Fruit fly (Drosophila melanogaster) whole organism, embryonic: ENCODE measurements around the gene Npc2f.

Experiments used
- B-H2 ChIP-seq: fragments of 200-800 bp; sonication (Bioruptor generic); optimal IDR thresholded peaks from 2 replicates; lab custom pipeline; 2018; ENCODE audit warnings: missing biosample characterization, mild to moderate bottlenecking, missing genetic modification characterization
- Bgb ChIP-seq: fragments of 200-800 bp; sonication (Bioruptor generic); IDR thresholded peaks from 2 replicates; pipeline ENCODE4 v1.3.6; 2022; ENCODE audit warnings: missing biosample characterization, missing genetic modification characterization; ENCODE audit not compliant: partially characterized antibody
- BtbVII ChIP-seq: fragments of 200-800 bp; sonication (Bioruptor generic); optimal IDR thresholded peaks from 3 replicates; lab custom pipeline; 2017; ENCODE audit warnings: missing biosample characterization, mild to moderate bottlenecking, missing genetic modification characterization
- CG10267 ChIP-seq: fragments of 200-800 bp; sonication (Bioruptor generic); optimal IDR thresholded peaks from 2 replicates; lab custom pipeline; 2018; ENCODE audit warnings: missing biosample characterization, mild to moderate bottlenecking, missing genetic modification characterization, moderate library complexity
- CG12236 ChIP-seq: fragments of 200-800 bp; sonication (Bioruptor generic); optimal IDR thresholded peaks from 2 replicates; lab custom pipeline; 2016; ENCODE audit warnings: missing biosample characterization, missing genetic modification characterization
- CG12744 ChIP-seq: fragments of 200-800 bp; sonication (Bioruptor generic); optimal IDR thresholded peaks from 2 replicates; lab custom pipeline; 2016; ENCODE audit warnings: missing biosample characterization, missing genetic modification characterization
- CG13775 ChIP-seq: fragments of 200-800 bp; sonication (Bioruptor generic); optimal IDR thresholded peaks from 3 replicates; lab custom pipeline; 2017; ENCODE audit warnings: missing biosample characterization, mild to moderate bottlenecking, missing genetic modification characterization
- CG14014 ChIP-seq: fragments of 200-800 bp; sonication (Bioruptor generic); IDR thresholded peaks from 2 replicates; pipeline ENCODE4 v1.3.6; 2022; ENCODE audit warnings: missing biosample characterization, missing genetic modification characterization
- CG15269 ChIP-seq: fragments of 200-800 bp; sonication (Bioruptor generic); optimal IDR thresholded peaks from 2 replicates; lab custom pipeline; 2018; ENCODE audit warnings: missing biosample characterization, mild to moderate bottlenecking, missing genetic modification characterization, moderate library complexity
- CG1603 ChIP-seq: fragments of 200-800 bp; sonication (Bioruptor generic); optimal IDR thresholded peaks from 2 replicates; lab custom pipeline; 2019; ENCODE audit warnings: missing biosample characterization, mild to moderate bottlenecking, missing genetic modification characterization, moderate library complexity
- CG16813 ChIP-seq: fragments of 200-800 bp; sonication (Bioruptor generic); IDR thresholded peaks from 3 replicates; pipeline ENCODE4 v1.3.6; 2022; ENCODE audit warnings: missing biosample characterization, missing genetic modification characterization; ENCODE audit not compliant: partially characterized antibody
- CG17612 ChIP-seq: fragments of 200-800 bp; sonication (Bioruptor generic); IDR thresholded peaks from 2 replicates; pipeline ENCODE4 v1.3.6; 2022; ENCODE audit warnings: missing biosample characterization, missing genetic modification characterization
- CG1832 ChIP-seq: fragments of 200-800 bp; sonication (Bioruptor generic); optimal IDR thresholded peaks from 2 replicates; lab custom pipeline; 2017; ENCODE audit warnings: missing biosample characterization, mild to moderate bottlenecking, missing genetic modification characterization, inconsistent platforms
- CG2678 ChIP-seq: fragments of 200-800 bp; sonication (Bioruptor generic); optimal IDR thresholded peaks from 3 replicates; lab custom pipeline; 2019; ENCODE audit warnings: missing biosample characterization, mild to moderate bottlenecking, missing genetic modification characterization, moderate library complexity
- CG33213 ChIP-seq: fragments of 200-800 bp; sonication (Bioruptor generic); optimal IDR thresholded peaks from 3 replicates; lab custom pipeline; 2016; ENCODE audit warnings: missing biosample characterization, missing genetic modification characterization
- CG42726 ChIP-seq: fragments of 200-800 bp; sonication (Bioruptor generic); IDR thresholded peaks from 2 replicates; pipeline ENCODE4 v1.3.6; 2022; ENCODE audit warnings: missing biosample characterization, missing genetic modification characterization; ENCODE audit not compliant: partially characterized antibody
- CG4404 ChIP-seq: fragments of 200-800 bp; sonication (Bioruptor generic); IDR thresholded peaks from 2 replicates; pipeline ENCODE4 v1.3.6; 2022; ENCODE audit warnings: missing biosample characterization, missing genetic modification characterization
- CG7271 ChIP-seq: fragments of 200-800 bp; sonication (Bioruptor generic); optimal IDR thresholded peaks from 2 replicates; lab custom pipeline; 2018; ENCODE audit warnings: missing biosample characterization, mild to moderate bottlenecking, missing genetic modification characterization, moderate library complexity
- CG7928 ChIP-seq: fragments of 200-800 bp; sonication (Bioruptor generic); optimal IDR thresholded peaks from 2 replicates; lab custom pipeline; 2017; ENCODE audit warnings: missing biosample characterization, mild to moderate bottlenecking, missing genetic modification characterization
- CG8089 ChIP-seq: fragments of 200-800 bp; sonication (Bioruptor generic); optimal IDR thresholded peaks from 3 replicates; lab custom pipeline; 2016; ENCODE audit warnings: missing biosample characterization, missing genetic modification characterization
- CG8359 ChIP-seq: fragments of 200-800 bp; sonication (Bioruptor generic); optimal IDR thresholded peaks from 2 replicates; lab custom pipeline; 2017; ENCODE audit warnings: missing biosample characterization, mild to moderate bottlenecking, missing genetic modification characterization, borderline replicate concordance
- Camta ChIP-seq: fragments of 200-800 bp; sonication (Bioruptor generic); optimal IDR thresholded peaks from 2 replicates; lab custom pipeline; 2016; ENCODE audit warnings: missing biosample characterization, missing genetic modification characterization
- E2f2 ChIP-seq: fragments of 200-800 bp; sonication (Bioruptor generic); IDR thresholded peaks from 2 replicates; pipeline ENCODE4 v1.3.6; 2022; ENCODE audit warnings: missing biosample characterization, missing genetic modification characterization
- ERR ChIP-seq: fragments of 200-800 bp; sonication (Bioruptor generic); optimal IDR thresholded peaks from 2 replicates; lab custom pipeline; 2016; ENCODE audit warnings: missing biosample characterization, missing genetic modification characterization
- Fer3 ChIP-seq: fragments of 200-800 bp; sonication (Bioruptor generic); optimal IDR thresholded peaks from 2 replicates; lab custom pipeline; 2018; ENCODE audit warnings: missing biosample characterization, mild to moderate bottlenecking, missing genetic modification characterization, moderate library complexity
- GATAe ChIP-seq: fragments of 200-800 bp; sonication (Bioruptor generic); conservative IDR thresholded peaks from 2 replicates; pipeline ENCODE4 v1.3.6; 2022; ENCODE audit warnings: missing biosample characterization, missing genetic modification characterization
- H2.0 ChIP-seq: fragments of 200-800 bp; sonication (Bioruptor generic); IDR thresholded peaks from 2 replicates; pipeline ENCODE4 v1.3.6; 2022; ENCODE audit warnings: missing biosample characterization, missing genetic modification characterization
- HHEX ChIP-seq: fragments of 200-800 bp; sonication (Bioruptor generic); optimal IDR thresholded peaks from 3 replicates; lab custom pipeline; 2017; ENCODE audit warnings: missing biosample characterization, mild to moderate bottlenecking, missing genetic modification characterization, missing genetic modification reagents
- HLH3B ChIP-seq: fragments of 200-800 bp; sonication (Bioruptor generic); IDR thresholded peaks from 2 replicates; pipeline ENCODE4 v1.3.6; 2022; ENCODE audit warnings: missing biosample characterization, missing genetic modification characterization
- Jarid2 ChIP-seq: fragments of 200-800 bp; sonication (Bioruptor generic); optimal IDR thresholded peaks from 3 replicates; lab custom pipeline; 2017; ENCODE audit warnings: mild to moderate bottlenecking, missing biosample characterization, missing genetic modification reagents, missing genetic modification characterization
- Nf-YA ChIP-seq: fragments of 200-800 bp; sonication (Bioruptor generic); IDR thresholded peaks from 2 replicates; pipeline ENCODE4 v1.3.6; 2022; ENCODE audit warnings: missing biosample characterization, missing genetic modification characterization
- Oli ChIP-seq: fragments of 200-800 bp; sonication (Bioruptor generic); optimal IDR thresholded peaks from 2 replicates; lab custom pipeline; 2018; ENCODE audit warnings: missing biosample characterization, mild to moderate bottlenecking, missing genetic modification characterization, moderate library complexity
- Side ChIP-seq: fragments of 200-800 bp; sonication (Bioruptor generic); optimal IDR thresholded peaks from 2 replicates; lab custom pipeline; 2016; ENCODE audit warnings: missing biosample characterization, missing genetic modification characterization
- Xrp1 ChIP-seq: fragments of 200-800 bp; sonication (Bioruptor generic); IDR thresholded peaks from 2 replicates; pipeline ENCODE4 v1.3.6; 2022; ENCODE audit warnings: missing biosample characterization, missing genetic modification characterization
- abd-A ChIP-seq: fragments of 200-800 bp; sonication (Bioruptor generic); optimal IDR thresholded peaks from 3 replicates; lab custom pipeline; 2019; ENCODE audit warnings: missing biosample characterization, mild to moderate bottlenecking, missing genetic modification characterization, moderate library complexity
- ase ChIP-seq: fragments of 200-800 bp; sonication (Bioruptor generic); IDR thresholded peaks from 3 replicates; pipeline ENCODE4 v1.3.6; 2022; ENCODE audit warnings: missing biosample characterization, missing genetic modification characterization
- bcd ChIP-seq: fragments of 200-800 bp; sonication (Bioruptor generic); optimal IDR thresholded peaks from 2 replicates; lab custom pipeline; 2017; ENCODE audit warnings: missing biosample characterization, mild to moderate bottlenecking, missing genetic modification characterization
- crp ChIP-seq, 2 experiments: fragments of 200-800 bp; sonication (Bioruptor generic); optimal IDR thresholded peaks; 2 replicates in 1 of 2; 3 replicates in 1 of 2; lab custom pipeline; 2017; ENCODE audit warnings: missing biosample characterization in 2 of 2, missing genetic modification characterization in 2 of 2, mild to moderate bottlenecking in 1 of 2, moderate library complexity in 1 of 2
- dmrt11E ChIP-seq: fragments of 200-800 bp; sonication (Bioruptor generic); optimal IDR thresholded peaks from 3 replicates; lab custom pipeline; 2018; ENCODE audit warnings: missing biosample characterization, mild to moderate bottlenecking, missing genetic modification characterization, moderate library complexity
- eve ChIP-seq, 2 experiments: fragments of >200 bp; optimal IDR thresholded peaks; 2 replicates each; lab custom pipeline; 2017; ENCODE audit warnings: missing biosample characterization in 2 of 2, missing genetic modification characterization in 2 of 2
- ewg ChIP-seq: fragments of 200-800 bp; sonication (Bioruptor generic); optimal IDR thresholded peaks from 3 replicates; lab custom pipeline; 2017; ENCODE audit warnings: mild to moderate bottlenecking, missing biosample characterization, missing genetic modification reagents, missing genetic modification characterization
- gce ChIP-seq: fragments of 200-800 bp; sonication (Bioruptor generic); IDR thresholded peaks from 3 replicates; pipeline ENCODE4 v1.3.6; 2022; ENCODE audit warnings: missing biosample characterization, missing genetic modification characterization
- gem ChIP-seq: fragments of 200-800 bp; sonication (Bioruptor generic); optimal IDR thresholded peaks from 2 replicates; lab custom pipeline; 2019; ENCODE audit warnings: missing biosample characterization, mild to moderate bottlenecking, missing genetic modification characterization, moderate library complexity
- pho ChIP-seq: fragments of 200-800 bp; sonication (Bioruptor generic); optimal IDR thresholded peaks from 2 replicates; lab custom pipeline; 2016; ENCODE audit warnings: missing biosample characterization, missing genetic modification characterization
- salm ChIP-seq: fragments of 200-800 bp; sonication (Bioruptor generic); optimal IDR thresholded peaks from 2 replicates; lab custom pipeline; 2018; ENCODE audit warnings: missing biosample characterization, mild to moderate bottlenecking, missing genetic modification characterization
- scrt ChIP-seq: fragments of 200-800 bp; sonication (Bioruptor generic); optimal IDR thresholded peaks from 2 replicates; lab custom pipeline; 2018; ENCODE audit warnings: missing biosample characterization, mild to moderate bottlenecking, missing genetic modification characterization, moderate library complexity
- shn ChIP-seq: fragments of 200-800 bp; sonication (Bioruptor generic); optimal IDR thresholded peaks from 3 replicates; lab custom pipeline; 2016; ENCODE audit warnings: missing biosample characterization, missing genetic modification characterization
- tna ChIP-seq: fragments of 200-800 bp; sonication (Bioruptor generic); IDR thresholded peaks from 2 replicates; pipeline ENCODE4 v1.3.6; 2022; ENCODE audit warnings: missing biosample characterization, missing genetic modification characterization; ENCODE audit not compliant: partially characterized antibody
- ttk ChIP-seq: fragments of 200-800 bp; sonication (Bioruptor generic); IDR thresholded peaks from 2 replicates; pipeline ENCODE4 v2.1.2; 2022; ENCODE audit warnings: missing biosample characterization, missing genetic modification characterization
- tx ChIP-seq: fragments of 200-800 bp; sonication (Bioruptor generic); optimal IDR thresholded peaks from 2 replicates; lab custom pipeline; 2016; ENCODE audit warnings: missing biosample characterization, missing genetic modification characterization
- unpg ChIP-seq: fragments of 200-800 bp; sonication (Bioruptor generic); optimal IDR thresholded peaks from 3 replicates; lab custom pipeline; 2018; ENCODE audit warnings: missing biosample characterization, mild to moderate bottlenecking, missing genetic modification characterization, moderate library complexity

The Npc2f gene

DNA sequence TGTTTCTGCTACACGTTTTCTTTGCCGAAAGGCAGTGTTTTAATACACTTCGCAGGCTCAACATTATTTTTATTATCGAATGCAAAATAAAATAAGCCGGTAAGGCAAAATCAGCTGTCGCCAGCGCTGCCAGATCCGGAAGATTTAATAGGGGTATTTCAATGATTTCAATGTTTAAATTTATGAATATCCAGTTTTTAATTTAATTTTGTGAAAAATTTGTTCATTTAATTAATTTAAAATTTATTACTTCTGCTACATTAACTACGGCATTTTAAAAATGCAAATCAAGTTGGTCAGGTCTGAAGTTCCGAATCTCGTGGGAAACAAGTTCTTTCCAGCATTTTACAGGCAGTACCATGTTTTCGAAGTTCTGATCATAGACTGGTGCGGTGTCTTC is 11.1 kb downstream of the Npc2f start, which contains the start of gene Slimp (continued):
- TF ChIP-seq CG15269 (tag; lab: Kevin White, UChicago) = no peak
- peak; percentile 37; the same call in 1 of the 2 replicates for TF ChIP-seq E2f2 (GFP tag; lab: Robert Waterston, UW)
- TF ChIP-seq CG7271 = no peak
- no peak for TF ChIP-seq Camta (GFP tag; lab: Kevin White, UChicago)
- TF ChIP-seq CG12236 (GFP tag; lab: Kevin White, UChicago) = no peak
- peak; percentile 11 for TF ChIP-seq unpg (GFP tag; lab: Kevin White, UChicago)
- peak; percentile 5 for TF ChIP-seq Fer3 (tag; lab: Kevin White, UChicago)
- no peak for TF ChIP-seq abd-A
- no peak for TF ChIP-seq Jarid2 (GFP tag; lab: Kevin White, UChicago)
- TF ChIP-seq pho (GFP tag; lab: Kevin White, UChicago) = no peak
- TF ChIP-seq Bgb (GFP tag; lab: Robert Waterston, UW) = no peak
- TF ChIP-seq salm (tag; lab: Kevin White, UChicago) = no peak
- no peak for TF ChIP-seq CG8089 (GFP tag; lab: Kevin White, UChicago)
- no peak for TF ChIP-seq eve (GFP tag; optimal IDR thresholded peaks at IDR 0.05; lab: Kevin White, UChicago)
- TF ChIP-seq Nf-YA = no peak
- no peak for TF ChIP-seq B-H2 (GFP tag; lab: Kevin White, UChicago)
- no peak for TF ChIP-seq tx
- TF ChIP-seq CG33213 (GFP tag; lab: Kevin White, UChicago) = no peak
- TF ChIP-seq HLH3B (GFP tag; lab: Robert Waterston, UW) = no peak
- TF ChIP-seq CG13775 = peak; percentile 27
- no peak for TF ChIP-seq gce
- no peak for TF ChIP-seq BtbVII (GFP tag; lab: Kevin White, UChicago)
- no peak for TF ChIP-seq ttk (GFP tag; lab: Robert Waterston, UW)
- no peak for TF ChIP-seq shn (GFP tag; lab: Kevin White, UChicago)
- no peak for TF ChIP-seq H2.0
- TF ChIP-seq CG1832 = no peak
- no peak for TF ChIP-seq GATAe (GFP tag; lab: Robert Waterston, UW)
- TF ChIP-seq bcd (GFP tag; lab: Kevin White, UChicago) = no peak
- no peak for TF ChIP-seq CG1603 (tag; lab: Kevin White, UChicago)
- no peak for TF ChIP-seq tna
- TF ChIP-seq CG14014 (GFP tag; lab: Robert Waterston, UW) = no peak
- TF ChIP-seq CG7928 (GFP tag; lab: Kevin White, UChicago) = no peak
- TF ChIP-seq CG8359 (GFP tag; lab: Kevin White, UChicago) = no peak
- no peak for TF ChIP-seq CG12744 (GFP tag; lab: Kevin White, UChicago)
- no peak; the same call in 1 of the 2 replicates for TF ChIP-seq Xrp1 (GFP tag; lab: Robert Waterston, UW)
- no peak for TF ChIP-seq dmrt11E
- peak; percentile 49 for TF ChIP-seq gem
- no peak for TF ChIP-seq ERR (GFP tag; lab: Kevin White, UChicago)
- TF ChIP-seq CG16813 (GFP tag; lab: Robert Waterston, UW) = no peak
- TF ChIP-seq CG4404 (GFP tag; lab: Robert Waterston, UW) = no peak
- no peak for TF ChIP-seq ase (GFP tag; lab: Robert Waterston, UW)
- TF ChIP-seq ewg = no peak
- TF ChIP-seq CG42726 = no peak
- no peak for TF ChIP-seq Oli (tag; lab: Kevin White, UChicago)
- no peak for TF ChIP-seq Side
- peak; percentile 56 to 93 for TF ChIP-seq crp (GFP tag; optimal IDR thresholded peaks at IDR 0.05; lab: Kevin White, UChicago)
- no peak for TF ChIP-seq HHEX
- peak; percentile 21 for TF ChIP-seq CG10267
- TF ChIP-seq scrt (GFP tag; lab: Kevin White, UChicago) = no peak
- TF ChIP-seq CG17612 (GFP tag; lab: Robert Waterston, UW) = no peak
- peak; percentile 39 for TF ChIP-seq CG2678 (tag; lab: Kevin White, UChicago)
